Worm (Caenorhabditis elegans) whole organism, L1 larva: ENCODE measurements around the gene C13G3.12.
A peak's percentile ranks its signal among the peaks of the same experiment; 100 is the strongest.

Experiments used
- C16A3.4 ChIP-seq: fragments of 150-350 bp; optimal IDR thresholded peaks from 2 replicates; lab custom pipeline; 2014; ENCODE audit warnings: missing biosample characterization, missing genetic modification characterization
- C34B4.2 ChIP-seq: sonication (generic microtip); optimal IDR thresholded peaks from 2 replicates; lab custom pipeline; 2017; ENCODE audit warnings: mild to moderate bottlenecking, missing genetic modification characterization, missing compliant biosample characterization
- F16B12.6 ChIP-seq: fragments of 150-350 bp; optimal IDR thresholded peaks from 2 replicates; lab custom pipeline; 2014; ENCODE audit warnings: missing biosample characterization, missing genetic modification characterization
- aha-1 ChIP-seq: fragments of 150-350 bp; optimal IDR thresholded peaks from 2 replicates; lab custom pipeline; 2014; ENCODE audit warnings: missing biosample characterization, missing genetic modification characterization
- blmp-1 ChIP-seq: fragments of 150-350 bp; optimal IDR thresholded peaks from 2 replicates; lab custom pipeline; 2014; ENCODE audit warnings: missing biosample characterization, missing genetic modification characterization
- ceh-82 ChIP-seq, 3 experiments: fragments of 150-350 bp in 1 of 3; sonication (generic microtip) in 2 of 3; optimal IDR thresholded peaks; 2 replicates each; lab custom pipeline; 2014 to 2017; ENCODE audit warnings: missing biosample characterization in 3 of 3, missing genetic modification characterization in 3 of 3
- ceh-88 ChIP-seq: fragments of 200-800 bp; sonication (Bioruptor generic); IDR thresholded peaks from 2 replicates; pipeline ENCODE4 v1.3.6; 2022; ENCODE audit warnings: missing genetic modification characterization, missing compliant biosample characterization
- ceh-90 ChIP-seq: sonication (generic microtip); optimal IDR thresholded peaks from 2 replicates; lab custom pipeline; 2016; ENCODE audit warnings: missing genetic modification characterization, missing compliant biosample characterization
- dsc-1 ChIP-seq: sonication (generic microtip); optimal IDR thresholded peaks from 2 replicates; lab custom pipeline; 2016; ENCODE audit warnings: mild to moderate bottlenecking, missing genetic modification characterization, missing compliant biosample characterization
- efl-1 ChIP-seq, 4 experiments: fragments of 150-350 bp; optimal IDR thresholded peaks in 3 of 4; peaks in 1 of 4; 1 replicate in 1 of 4; 2 replicates in 3 of 4; lab custom pipeline; 2014; ENCODE audit warnings: missing biosample characterization in 2 of 4, missing genetic modification characterization in 2 of 4, missing genetic modification reagents in 2 of 4
- egl-13 ChIP-seq: sonication (generic microtip); optimal IDR thresholded peaks from 2 replicates; lab custom pipeline; 2016; ENCODE audit warnings: missing genotype, missing genetic modification reagents, missing genetic modification characterization, missing compliant biosample characterization
- elt-2 ChIP-seq: sonication (generic microtip); optimal IDR thresholded peaks from 2 replicates; lab custom pipeline; 2016; ENCODE audit warnings: missing genetic modification characterization, mild to moderate bottlenecking, inconsistent platforms, missing compliant biosample characterization, missing genetic modification reagents
- fkh-4 ChIP-seq: sonication (generic microtip); optimal IDR thresholded peaks from 2 replicates; lab custom pipeline; 2016; ENCODE audit warnings: missing compliant biosample characterization, missing genetic modification characterization, borderline replicate concordance
- fkh-8 ChIP-seq: sonication (generic microtip); optimal IDR thresholded peaks from 2 replicates; lab custom pipeline; 2016; ENCODE audit warnings: mild to moderate bottlenecking, missing genetic modification characterization, missing compliant biosample characterization
- jun-1 ChIP-seq: fragments of 150-350 bp; optimal IDR thresholded peaks from 2 replicates; lab custom pipeline; 2014; ENCODE audit warnings: missing biosample characterization, missing genetic modification reagents, missing genetic modification characterization
- lin-13 ChIP-seq: fragments of 150-350 bp; optimal IDR thresholded peaks from 2 replicates; lab custom pipeline; 2014; ENCODE audit warnings: missing biosample characterization, missing genetic modification reagents, missing genetic modification characterization
- lin-14 ChIP-seq: fragments of 200-800 bp; sonication (Bioruptor generic); optimal IDR thresholded peaks from 2 replicates; lab custom pipeline; 2018; ENCODE audit warnings: mild to moderate bottlenecking, missing genetic modification characterization, moderate library complexity, missing compliant biosample characterization
- lin-15B ChIP-seq: fragments of 150-350 bp; sonication (generic microtip); optimal IDR thresholded peaks from 3 replicates; lab custom pipeline; 2014; ENCODE audit warnings: missing biosample characterization, missing genetic modification characterization
- lir-3 ChIP-seq: sonication (generic microtip); optimal IDR thresholded peaks from 2 replicates; lab custom pipeline; 2016; ENCODE audit warnings: mild to moderate bottlenecking, missing genetic modification characterization, moderate library complexity, missing compliant biosample characterization; ENCODE audit not compliant: poor library complexity
- lsy-2 ChIP-seq, 2 experiments: fragments of 150-350 bp; optimal IDR thresholded peaks; 2 replicates each; lab custom pipeline; 2014; ENCODE audit warnings: missing biosample characterization in 2 of 2, missing genetic modification characterization in 2 of 2
- mab-9 ChIP-seq: fragments of 200-800 bp; sonication (Bioruptor generic); IDR thresholded peaks from 2 replicates; pipeline ENCODE4 v1.3.6; 2022; ENCODE audit warnings: missing genetic modification reagents, missing genetic modification characterization, missing compliant biosample characterization
- mdl-1 ChIP-seq, 2 experiments: fragments of 150-350 bp; optimal IDR thresholded peaks; 2 replicates each; lab custom pipeline; 2014 to 2017; ENCODE audit warnings: missing biosample characterization in 2 of 2, missing genetic modification characterization in 2 of 2, inconsistent platforms in 1 of 2
- nhr-28 ChIP-seq: fragments of 150-350 bp; optimal IDR thresholded peaks from 2 replicates; lab custom pipeline; 2014; ENCODE audit warnings: missing biosample characterization, missing genetic modification characterization
- nhr-47 ChIP-seq: sonication (generic microtip); optimal IDR thresholded peaks from 2 replicates; lab custom pipeline; 2016; ENCODE audit warnings: mild to moderate bottlenecking, missing genetic modification characterization, moderate library complexity, missing compliant biosample characterization
- nhr-71 ChIP-seq: sonication (generic microtip); optimal IDR thresholded peaks from 2 replicates; lab custom pipeline; 2016; ENCODE audit warnings: mild to moderate bottlenecking, missing genetic modification characterization, moderate library complexity, missing compliant biosample characterization
- nhr-84 ChIP-seq: sonication (generic microtip); optimal IDR thresholded peaks from 2 replicates; lab custom pipeline; 2017; ENCODE audit warnings: missing biosample characterization, missing genetic modification characterization
- nhr-90 ChIP-seq: sonication (generic microtip); optimal IDR thresholded peaks from 2 replicates; lab custom pipeline; 2016; ENCODE audit warnings: mild to moderate bottlenecking, missing genetic modification characterization, missing compliant biosample characterization; ENCODE audit not compliant: poor library complexity
- sox-4 ChIP-seq: sonication (generic microtip); optimal IDR thresholded peaks from 2 replicates; lab custom pipeline; 2016; ENCODE audit warnings: missing genetic modification characterization, missing compliant biosample characterization
- sptf-1 ChIP-seq: fragments of 150-350 bp; optimal IDR thresholded peaks from 2 replicates; lab custom pipeline; 2014; ENCODE audit warnings: missing biosample characterization, missing genetic modification characterization
- unc-130 ChIP-seq: fragments of 150-350 bp; optimal IDR thresholded peaks from 2 replicates; lab custom pipeline; 2017; ENCODE audit warnings: missing biosample characterization, missing genetic modification characterization, inconsistent platforms
- unc-30 ChIP-seq: sonication (generic microtip); optimal IDR thresholded peaks from 2 replicates; lab custom pipeline; 2017; ENCODE audit warnings: missing biosample characterization, missing genetic modification characterization
- unc-62 ChIP-seq: fragments of 150-350 bp; optimal IDR thresholded peaks from 2 replicates; lab custom pipeline; 2014; ENCODE audit warnings: missing biosample characterization, missing genetic modification reagents, missing genetic modification characterization
- unc-98 ChIP-seq: fragments of 200-800 bp; sonication (Bioruptor generic); IDR thresholded peaks from 2 replicates; pipeline ENCODE4 v1.3.6; 2022; ENCODE audit warnings: missing genetic modification characterization, missing compliant biosample characterization
- vab-15 ChIP-seq: sonication (generic microtip); optimal IDR thresholded peaks from 2 replicates; lab custom pipeline; 2017; ENCODE audit warnings: missing genotype, mild to moderate bottlenecking, missing genetic modification characterization, missing compliant biosample characterization
- xbp-1 ChIP-seq: sonication (generic microtip); optimal IDR thresholded peaks from 2 replicates; lab custom pipeline; 2016; ENCODE audit warnings: missing genetic modification characterization, missing compliant biosample characterization
- ztf-4 ChIP-seq: fragments of 150-350 bp; optimal IDR thresholded peaks from 2 replicates; lab custom pipeline; 2014; ENCODE audit warnings: missing biosample characterization, missing genetic modification characterization

The C13G3.12 gene

ce11 chrV:11011807-11012206 lies 10.9 kb downstream of the C13G3.12 start:
- no peak for TF ChIP-seq xbp-1 (tag; lab: Kevin White, UChicago)
- no peak for TF ChIP-seq efl-1 (optimal IDR thresholded peaks at IDR 0.05; lab: Kevin White, UChicago)
- peak in 1 of 2 experiments; percentile 90 for TF ChIP-seq efl-1 (GFP tag; optimal IDR thresholded peaks at IDR 0.05 in 1 of 2; lab: Kevin White, UChicago)
- no peak for TF ChIP-seq jun-1 (tag; lab: Kevin White, UChicago)
- no peak for TF ChIP-seq aha-1

ce11 chrV:11010768-11011167 lies 11.9 kb downstream of the C13G3.12 start:
- TF ChIP-seq fkh-8 (tag; lab: Kevin White, UChicago): peak; percentile 78
- TF ChIP-seq efl-1 (optimal IDR thresholded peaks at IDR 0.05; lab: Kevin White, UChicago): no peak
- no peak for TF ChIP-seq efl-1 (GFP tag; optimal IDR thresholded peaks at IDR 0.05 in 1 of 2; lab: Kevin White, UChicago)
- TF ChIP-seq nhr-71 (tag; lab: Kevin White, UChicago): peak; percentile 32
- TF ChIP-seq unc-98 (GFP tag; lab: Robert Waterston, UW): no peak
- peak; percentile 54 for TF ChIP-seq sox-4
- TF ChIP-seq nhr-47: peak; percentile 39
- TF ChIP-seq blmp-1 (tag; lab: Kevin White, UChicago): no peak
- peak; percentile 4 for TF ChIP-seq lin-14
- no peak for TF ChIP-seq nhr-84 (tag; lab: Kevin White, UChicago)
- TF ChIP-seq egl-13 (tag; lab: Kevin White, UChicago): peak; percentile 23

ce11 chrV:11009124-11009524 lies 13.6 kb downstream of the C13G3.12 start:
- TF ChIP-seq unc-130 (no peak), elt-2 (peak; percentile 71), jun-1 (tag; lab: Kevin White, UChicago) (peak; percentile 11), efl-1 (optimal IDR thresholded peaks at IDR 0.05; lab: Kevin White, UChicago) (no peak), efl-1 (GFP tag; optimal IDR thresholded peaks at IDR 0.05 in 1 of 2; lab: Kevin White, UChicago) (peak in 1 of 2 experiments; percentile 82), unc-62 (GFP tag; lab: Kevin White, UChicago) (no peak)

ce11 chrV:11007651-11008050 lies 15.1 kb downstream of the C13G3.12 start:
- no peak for TF ChIP-seq nhr-71 (tag; lab: Kevin White, UChicago)
- no peak for TF ChIP-seq ceh-90 (tag; lab: Kevin White, UChicago)
- no peak for TF ChIP-seq F16B12.6
- TF ChIP-seq lsy-2 (tag; optimal IDR thresholded peaks at IDR 0.05; lab: Kevin White, UChicago): no peak
- TF ChIP-seq elt-2: peak; percentile 62
- TF ChIP-seq sptf-1: no peak
- TF ChIP-seq dsc-1 (tag; lab: Kevin White, UChicago): no peak
- TF ChIP-seq lin-13 (GFP tag; lab: Kevin White, UChicago): no peak
- no peak for TF ChIP-seq mdl-1 (tag; optimal IDR thresholded peaks at IDR 0.05; lab: Kevin White, UChicago)
- no peak for TF ChIP-seq ceh-82 (tag; optimal IDR thresholded peaks at IDR 0.05; lab: Kevin White, UChicago)
- peak; percentile 5 for TF ChIP-seq blmp-1 (tag; lab: Kevin White, UChicago)
- no peak for TF ChIP-seq fkh-4 (tag; lab: Kevin White, UChicago)

- TF ChIP-seq nhr-47: peak; percentile 12
- no peak for TF ChIP-seq lin-15B (tag; lab: Kevin White, UChicago)
- no peak for TF ChIP-seq ceh-88 (GFP tag; lab: Robert Waterston, UW)
- peak; percentile 92 for TF ChIP-seq dsc-1 (tag; lab: Kevin White, UChicago)
- TF ChIP-seq, all 84 proteins: peak for 2
Measured at ce11 chrV:11004094-11004493, 18.6 kb downstream of the C13G3.12 start.

- no peak for TF ChIP-seq nhr-28 (tag; lab: Kevin White, UChicago)
- no peak for TF ChIP-seq nhr-90 (tag; lab: Kevin White, UChicago)
- TF ChIP-seq C16A3.4 (tag; lab: Kevin White, UChicago): no peak
- TF ChIP-seq vab-15 (tag; lab: Kevin White, UChicago): no peak
- no peak for TF ChIP-seq unc-30 (tag; lab: Kevin White, UChicago)
- no peak for TF ChIP-seq ceh-90 (tag; lab: Kevin White, UChicago)
- TF ChIP-seq lir-3 (tag; lab: Kevin White, UChicago): no peak
- TF ChIP-seq C34B4.2 (tag; lab: Kevin White, UChicago): no peak
- TF ChIP-seq unc-62 (GFP tag; lab: Kevin White, UChicago): no peak
- TF ChIP-seq ztf-4 (tag; lab: Kevin White, UChicago): no peak
- no peak for TF ChIP-seq lin-14
- TF ChIP-seq mab-9 (GFP tag; lab: Robert Waterston, UW): no peak
- no peak for TF ChIP-seq aha-1
Measured at ce11 chrV:11002434-11002833, 20.3 kb downstream of the C13G3.12 start, which contains the start of gene F53B7.4. TSS of gene F53B7.4 (minus strand) at chrV:11002534.
